Fruit fly (Drosophila melanogaster): Measurements from ENCODE around the gene Pex23.

Pex23 gene

DNA sequence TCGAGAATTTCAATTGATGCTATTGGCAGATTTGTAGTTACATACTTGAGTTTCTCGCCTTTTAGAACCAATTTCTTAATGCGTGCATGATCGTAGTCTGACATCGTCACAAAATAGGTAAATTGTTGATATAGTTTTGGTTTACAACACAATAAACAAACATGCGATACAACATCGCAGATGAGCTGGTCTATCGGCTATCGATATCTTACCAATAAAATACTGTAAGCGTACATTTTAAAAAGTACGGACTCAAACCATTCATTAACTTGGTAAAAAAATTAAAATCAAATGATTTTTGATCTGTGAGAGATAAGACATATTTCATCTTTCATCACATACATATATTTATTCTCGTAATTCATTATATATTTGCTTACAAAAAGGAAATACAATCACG, 5.1 kb downstream of the Pex23 start, which contains the start of gene FRG1 (continued):
- TF ChIP-seq nerfin-2 (GFP tag; IDR thresholded peaks at IDR 0.05; ENCODE audit: partially characterized antibody) (peak; percentile 70), CG31224 (GFP tag; IDR thresholded peaks at IDR 0.05) (no peak), CG17612 (GFP tag; IDR thresholded peaks at IDR 0.05) (no peak), CG10979 (tag; optimal IDR thresholded peaks at IDR 0.05) (no peak), CG10565 (GFP tag; optimal IDR thresholded peaks at IDR 0.05) (no peak), CG8765 (GFP tag; IDR thresholded peaks at IDR 0.05) (no peak), sisA (GFP tag; IDR thresholded peaks at IDR 0.05) (no peak), crol (GFP tag; IDR thresholded peaks at IDR 0.05) (no peak), CG7357 (GFP tag; IDR thresholded peaks at IDR 0.05) (no peak), amos (GFP tag; IDR thresholded peaks at IDR 0.05; ENCODE audit: partially characterized antibody) (peak; percentile 84), CG8089 (GFP tag; optimal IDR thresholded peaks at IDR 0.05) (no peak), Med (GFP tag) (no peak), C15 (GFP tag; IDR thresholded peaks at IDR 0.05) (no peak), Adf1 (GFP tag; IDR thresholded peaks at IDR 0.05) (no peak), kay (GFP tag; optimal IDR thresholded peaks at IDR 0.05) (no peak), CG11247 (GFP tag; IDR thresholded peaks at IDR 0.05) (no peak), CG4820 (GFP tag; optimal IDR thresholded peaks at IDR 0.05) (no peak), CG13123 (GFP tag; optimal IDR thresholded peaks at IDR 0.05) (no peak), CG4328 (GFP tag; optimal IDR thresholded peaks at IDR 0.05) (no peak), Dad (GFP tag; optimal IDR thresholded peaks at IDR 0.05) (no peak), MTF-1 (GFP tag; optimal IDR thresholded peaks at IDR 0.05; ENCODE audit: borderline replicate concordance) (no peak), Tbp (GFP tag; optimal IDR thresholded peaks at IDR 0.05) (no peak), ato (GFP tag; IDR thresholded peaks at IDR 0.05; ENCODE audit: partially characterized antibody) (peak; percentile 67), Gug (GFP tag; IDR thresholded peaks at IDR 0.05) (no peak), CG32767 (GFP tag; IDR thresholded peaks at IDR 0.05) (no peak), CG9797 (GFP tag; optimal IDR thresholded peaks at IDR 0.05) (no peak), CG12155 (GFP tag; optimal IDR thresholded peaks at IDR 0.05) (no peak), pfk (GFP tag; optimal IDR thresholded peaks at IDR 0.05) (no peak), zen2 (GFP tag; IDR thresholded peaks at IDR 0.05; ENCODE audit: partially characterized antibody) (peak; percentile 47; the same call in 2 of the 3 replicates), CG32772 (GFP tag; IDR thresholded peaks at IDR 0.05) (no peak), tll (GFP tag; optimal IDR thresholded peaks at IDR 0.05) (peak in 1 of 2 experiments; percentile 20), CG5245 (GFP tag; optimal IDR thresholded peaks at IDR 0.05) (no peak), grau (tag; optimal IDR thresholded peaks at IDR 0.05) (peak; percentile 7), CG10147 (GFP tag; optimal IDR thresholded peaks at IDR 0.05) (no peak), inv (GFP tag; IDR thresholded peaks at IDR 0.05; ENCODE audit: partially characterized antibody) (peak; percentile 71), Bgb (GFP tag; IDR thresholded peaks at IDR 0.05; ENCODE audit: partially characterized antibody) (peak; percentile 85), unc-4 (GFP tag; IDR thresholded peaks at IDR 0.05; ENCODE audit: partially characterized antibody) (peak; percentile 74; the same call in 1 of the 2 replicates), gro (GFP tag; optimal IDR thresholded peaks at IDR 0.05) (no peak), mam (GFP tag; optimal IDR thresholded peaks at IDR 0.05) (no peak), gt (GFP tag; IDR thresholded peaks at IDR 0.05) (no peak), CG12071 (GFP tag; optimal IDR thresholded peaks at IDR 0.05) (no peak), CG12104 (GFP tag; optimal IDR thresholded peaks at IDR 0.05) (no peak), CG2120 (GFP tag; optimal IDR thresholded peaks at IDR 0.05) (no peak), CG3407 (GFP tag; optimal IDR thresholded peaks at IDR 0.05) (no peak), sens (GFP tag) (peak; percentile 48), bsh (GFP tag; optimal IDR thresholded peaks at IDR 0.05) (no peak), sqz (GFP tag; optimal IDR thresholded peaks at IDR 0.05) (no peak), slou (GFP tag; optimal IDR thresholded peaks at IDR 0.05) (no peak), bab2 (GFP tag; optimal IDR thresholded peaks at IDR 0.05) (no peak), kni (GFP tag; optimal IDR thresholded peaks at IDR 0.05) (no peak), Dref (GFP tag; IDR thresholded peaks at IDR 0.05) (peak; percentile 81)
